Worm (Caenorhabditis elegans): ENCODE measurements around the gene K02E2.1.
"Not testable (repeated sequence)": the region's sequence is repeated elsewhere in the genome, so short reads cannot be mapped to it uniquely, and the experiment has no call there.

K02E2.1 gene

DNA sequence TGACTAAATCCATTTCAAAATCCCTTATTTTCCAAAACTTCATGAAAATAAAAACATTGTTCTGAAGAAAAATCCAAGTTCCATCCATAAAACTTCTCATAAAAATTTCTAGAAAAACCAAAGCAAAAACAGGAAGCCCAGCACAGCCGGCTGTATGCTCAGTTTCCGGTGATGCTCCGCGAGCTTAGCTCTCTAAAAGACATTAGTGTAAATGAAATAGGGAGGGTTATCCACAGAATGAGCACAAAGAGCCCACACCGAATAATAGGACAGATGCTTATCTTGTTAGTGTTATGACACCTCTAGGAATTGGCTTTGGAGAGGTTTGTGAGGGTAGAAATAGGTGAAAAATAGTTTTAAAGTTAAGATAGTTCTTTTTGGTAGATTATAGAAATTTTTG lies 13.3 kb upstream of the K02E2.1 start:
- TF ChIP-seq tra-4 (tag; optimal IDR thresholded peaks at IDR 0.05): no peak
- TF ChIP-seq scrt-1 (GFP tag; IDR thresholded peaks at IDR 0.05): no peak
- no peak for TF ChIP-seq ama-1 (optimal IDR thresholded peaks at IDR 0.05)
- TF ChIP-seq F13C5.2 (tag; optimal IDR thresholded peaks at IDR 0.05): no peak
- no peak for TF ChIP-seq hmg-4 (GFP tag; optimal IDR thresholded peaks at IDR 0.05)
- no peak for TF ChIP-seq ets-7 (tag; optimal IDR thresholded peaks at IDR 0.05)
- no peak for TF ChIP-seq hnd-1 (tag; optimal IDR thresholded peaks at IDR 0.05)
- no peak for TF ChIP-seq tbx-11 (GFP tag; IDR thresholded peaks at IDR 0.05)
- no peak for TF ChIP-seq ceh-13 (GFP tag; optimal IDR thresholded peaks at IDR 0.05)
- no peak for TF ChIP-seq aly-1 (tag; optimal IDR thresholded peaks at IDR 0.05)

DNA sequence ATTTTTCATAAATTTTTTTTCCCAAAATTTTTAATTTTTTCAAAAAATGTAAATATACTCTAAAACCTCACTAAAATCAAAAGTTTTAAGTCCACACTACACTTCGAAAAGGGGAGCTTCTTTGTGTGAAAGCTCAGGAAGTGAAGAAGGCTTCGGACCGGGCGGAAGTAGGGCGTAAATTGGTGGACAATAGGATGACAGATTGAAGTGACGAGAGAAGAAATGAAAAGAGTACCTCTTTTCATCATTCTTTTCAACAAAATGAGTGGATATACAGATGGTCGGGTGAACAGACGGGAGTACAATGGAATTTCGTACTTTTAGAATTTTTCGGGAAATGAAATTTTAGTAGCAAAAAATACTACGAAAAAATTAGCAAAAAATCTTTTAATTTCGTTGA lies 12.4 kb upstream of the K02E2.1 start:
- TF ChIP-seq tbx-37 (GFP tag; conservative IDR thresholded peaks at IDR 0.05): no peak
- TF ChIP-seq hmg-4 (GFP tag; optimal IDR thresholded peaks at IDR 0.05): no peak
- no peak for TF ChIP-seq aly-1 (tag; optimal IDR thresholded peaks at IDR 0.05)
- no peak for TF ChIP-seq F13C5.2 (tag; optimal IDR thresholded peaks at IDR 0.05)
- TF ChIP-seq ceh-36 (tag; optimal IDR thresholded peaks at IDR 0.05): no peak
- no peak for TF ChIP-seq ama-1 (optimal IDR thresholded peaks at IDR 0.05)
- TF ChIP-seq ceh-13 (GFP tag; optimal IDR thresholded peaks at IDR 0.05): no peak
- no peak for TF ChIP-seq pes-1 (GFP tag; IDR thresholded peaks at IDR 0.05)
- no peak for TF ChIP-seq flt-1 (GFP tag; IDR thresholded peaks at IDR 0.05)
- no peak for TF ChIP-seq tra-4 (tag; optimal IDR thresholded peaks at IDR 0.05)
- no peak for TF ChIP-seq ets-7 (tag; optimal IDR thresholded peaks at IDR 0.05)

DNA sequence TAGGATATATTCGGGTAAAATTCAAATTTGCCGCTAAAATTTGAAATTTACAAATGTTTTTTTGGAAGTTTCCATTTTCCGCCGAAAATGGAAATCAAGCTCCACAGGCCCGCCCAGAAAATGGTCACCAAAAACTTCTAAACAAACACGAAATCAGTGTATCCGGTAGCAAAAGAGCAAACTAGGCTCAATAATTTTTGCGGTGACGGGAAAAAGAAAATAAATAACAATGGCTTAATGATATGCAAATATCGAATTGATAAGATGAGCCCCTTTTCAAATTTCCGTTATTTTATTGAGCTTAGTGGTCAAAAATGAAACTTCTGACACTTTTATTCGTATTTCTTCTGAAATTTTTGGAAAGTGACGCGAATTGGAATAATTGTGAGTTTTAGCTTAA lies 6.4 kb upstream of the K02E2.1 start, which contains the start of gene Y38H6A.3:
Gene Y38H6A.3 (plus strand): TSS at position 301 of the 400 bp plus-strand sequence.
- TF ChIP-seq flt-1 (GFP tag; IDR thresholded peaks at IDR 0.05) (no peak), B0310.2 (tag; optimal IDR thresholded peaks at IDR 0.05) (no peak), hmbx-1 (tag; optimal IDR thresholded peaks at IDR 0.05) (no peak), scrt-1 (GFP tag; IDR thresholded peaks at IDR 0.05) (no peak), tbx-11 (GFP tag; IDR thresholded peaks at IDR 0.05) (no peak), sea-1 (GFP tag; conservative IDR thresholded peaks at IDR 0.05) (no peak), hmg-4 (GFP tag; optimal IDR thresholded peaks at IDR 0.05) (no peak), tbx-37 (GFP tag; conservative IDR thresholded peaks at IDR 0.05) (no peak), aly-1 (tag; optimal IDR thresholded peaks at IDR 0.05) (no peak)

DNA sequence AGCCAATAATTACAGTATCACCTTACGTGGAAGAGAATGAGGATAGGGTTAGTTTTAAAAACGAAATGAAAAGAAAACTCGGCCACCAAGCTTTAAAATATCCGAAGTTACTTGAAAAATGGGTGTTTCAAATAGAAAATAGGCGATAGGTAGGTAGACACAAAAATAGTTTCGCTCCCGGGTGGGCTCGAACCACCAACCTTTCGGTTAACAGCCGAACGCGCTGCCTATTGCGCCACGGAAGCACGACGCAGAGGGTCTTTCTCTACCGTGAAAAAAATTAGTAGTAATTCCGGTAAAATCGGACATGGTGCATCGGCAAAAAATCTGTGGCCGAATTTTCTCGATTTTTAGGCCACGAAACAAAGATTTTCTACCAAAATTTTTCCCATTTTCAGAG lies 3.7 kb upstream of the K02E2.1 start:
- TF ChIP-seq hmg-4 (GFP tag; optimal IDR thresholded peaks at IDR 0.05): no peak
- TF ChIP-seq pes-1 (GFP tag; IDR thresholded peaks at IDR 0.05): 0 out of 2 replicates have a peak, but pooled peaks have one; percentile 36

DNA sequence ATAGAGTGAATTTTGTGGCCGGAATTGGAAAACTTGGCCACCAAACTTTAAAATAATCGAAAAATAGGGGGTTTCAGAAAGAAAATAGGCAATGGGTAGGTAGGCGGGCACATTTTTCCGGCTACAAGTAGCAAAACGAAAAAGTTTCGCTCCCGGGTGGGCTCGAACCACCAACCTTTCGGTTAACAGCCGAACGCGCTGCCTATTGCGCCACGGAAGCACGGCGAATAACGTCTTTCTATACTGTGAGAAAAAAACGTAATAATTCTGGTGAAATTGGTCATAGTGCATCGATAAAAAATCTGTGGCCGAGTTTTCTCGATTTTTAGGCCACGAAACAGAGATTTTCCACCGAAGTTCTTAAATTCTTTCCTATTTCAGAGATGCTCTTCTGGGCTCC lies 913 bp upstream of the K02E2.1 start:
- no peak for TF ChIP-seq flt-1 (GFP tag; IDR thresholded peaks at IDR 0.05)
- TF ChIP-seq tbx-37 (GFP tag; conservative IDR thresholded peaks at IDR 0.05): no peak
- no peak for TF ChIP-seq hmbx-1 (tag; optimal IDR thresholded peaks at IDR 0.05)
- TF ChIP-seq tra-4 (tag; optimal IDR thresholded peaks at IDR 0.05): no peak
- no peak for TF ChIP-seq tbx-11 (GFP tag; IDR thresholded peaks at IDR 0.05)
- no peak for TF ChIP-seq sea-1 (GFP tag; conservative IDR thresholded peaks at IDR 0.05)
- TF ChIP-seq B0310.2 (tag; optimal IDR thresholded peaks at IDR 0.05): no peak
- no peak for TF ChIP-seq pes-1 (GFP tag; IDR thresholded peaks at IDR 0.05)
- TF ChIP-seq ceh-13 (GFP tag; optimal IDR thresholded peaks at IDR 0.05): no peak
- TF ChIP-seq ets-7 (tag; optimal IDR thresholded peaks at IDR 0.05): no peak
- no peak for TF ChIP-seq ama-1 (optimal IDR thresholded peaks at IDR 0.05)
- TF ChIP-seq hmg-4 (GFP tag; optimal IDR thresholded peaks at IDR 0.05): no peak
- no peak for TF ChIP-seq aly-1 (tag; optimal IDR thresholded peaks at IDR 0.05)
- TF ChIP-seq hnd-1 (tag; optimal IDR thresholded peaks at IDR 0.05): no peak
- TF ChIP-seq F13C5.2 (tag; optimal IDR thresholded peaks at IDR 0.05): no peak

DNA sequence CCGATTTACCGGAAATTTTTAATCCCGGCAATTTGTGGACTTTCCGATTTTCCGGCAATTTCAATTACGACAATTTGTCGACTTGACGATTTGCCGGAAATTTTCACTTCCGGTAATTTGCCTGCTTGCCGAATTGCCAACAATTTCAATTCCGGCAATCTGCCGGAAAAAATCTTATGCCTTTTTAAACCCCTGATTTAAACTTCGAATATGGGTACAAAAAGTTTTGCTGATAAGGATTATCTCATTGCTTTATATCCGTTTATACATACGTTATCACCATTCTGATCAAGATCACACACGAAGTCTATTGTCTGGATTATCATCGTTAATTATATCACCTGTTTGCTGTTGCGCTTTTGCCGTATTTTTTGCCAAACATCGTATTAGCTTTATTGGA lies 5.2 kb downstream of the K02E2.1 start, which contains the start of gene grd-11:
Gene grd-11 (plus strand): TSS at position 301 of the 400 bp plus-strand sequence.
- TF ChIP-seq pes-1 (GFP tag; IDR thresholded peaks at IDR 0.05) (no peak), ceh-36 (tag; optimal IDR thresholded peaks at IDR 0.05) (no peak), ets-7 (tag; optimal IDR thresholded peaks at IDR 0.05) (no peak)

DNA sequence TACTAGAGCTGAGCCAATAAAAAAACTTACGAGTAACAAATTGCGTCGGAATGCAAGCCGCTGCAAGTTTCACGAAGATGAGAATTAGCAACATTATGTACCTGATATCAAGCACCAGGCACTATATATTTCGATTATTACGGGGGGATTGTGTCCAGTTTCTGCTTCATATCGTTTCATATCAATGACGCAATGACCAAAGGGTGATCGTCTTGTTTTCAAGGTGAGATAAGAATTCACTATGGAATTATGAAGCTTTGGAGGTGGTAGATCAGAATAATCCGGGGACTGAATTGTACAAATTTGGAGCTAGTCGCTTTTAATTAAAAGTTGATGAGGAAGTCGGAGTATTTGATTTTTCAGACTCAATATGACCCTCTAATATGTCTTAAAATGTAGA lies 15.5 kb downstream of the K02E2.1 start, which contains the start of gene K02E2.8:
Gene K02E2.8 (minus strand): TSS at position 101 of the 400 bp plus-strand sequence.
- TF ChIP-seq tbx-11 (GFP tag; IDR thresholded peaks at IDR 0.05) (no peak), aly-1 (tag; optimal IDR thresholded peaks at IDR 0.05) (no peak), pes-1 (GFP tag; IDR thresholded peaks at IDR 0.05) (no peak), tra-4 (tag; optimal IDR thresholded peaks at IDR 0.05) (no peak), ama-1 (optimal IDR thresholded peaks at IDR 0.05) (no peak), F13C5.2 (tag; optimal IDR thresholded peaks at IDR 0.05) (no peak), hmbx-1 (tag; optimal IDR thresholded peaks at IDR 0.05) (no peak), ceh-36 (tag; optimal IDR thresholded peaks at IDR 0.05) (no peak), tbx-37 (GFP tag; conservative IDR thresholded peaks at IDR 0.05) (no peak), ceh-13 (GFP tag; optimal IDR thresholded peaks at IDR 0.05) (no peak), hnd-1 (tag; optimal IDR thresholded peaks at IDR 0.05) (no peak), flt-1 (GFP tag; IDR thresholded peaks at IDR 0.05) (no peak), B0310.2 (tag; optimal IDR thresholded peaks at IDR 0.05) (no peak), ets-7 (tag; optimal IDR thresholded peaks at IDR 0.05) (no peak)

DNA sequence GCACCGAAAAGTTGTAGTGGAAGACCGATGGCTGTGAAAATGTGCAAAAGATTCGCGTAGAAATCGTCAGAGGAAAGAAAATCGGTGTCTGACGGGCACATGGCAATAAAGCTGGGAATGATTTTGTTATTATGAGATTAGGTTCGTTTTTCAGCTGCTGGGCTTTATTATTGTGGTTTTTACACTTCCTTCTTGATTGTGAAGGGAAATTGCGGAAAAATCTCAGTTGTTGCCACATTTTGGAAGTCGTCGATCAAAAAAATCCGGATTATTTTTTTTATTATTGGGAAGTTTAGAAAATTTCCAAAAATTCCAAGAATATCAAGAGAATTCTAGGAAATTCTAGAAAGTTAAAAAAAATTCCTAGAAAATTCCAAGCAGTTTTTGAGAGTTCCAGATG lies 17.9 kb downstream of the K02E2.1 start, which contains the start of gene srh-177:
Gene srh-177 (minus strand): TSS at position 101 of the 400 bp plus-strand sequence.
- not testable (repeated sequence) for TF ChIP-seq hnd-1, aly-1, B0310.2 (tag; optimal IDR thresholded peaks at IDR 0.05)

Data from whole organism, early embryonic.